Fruit fly (Drosophila melanogaster) whole organism, embryonic: ENCODE results near the gene Prp16.

ENCODE experiments used
- Ada2b ChIP-seq: fragments of 200-800 bp; sonication (Bioruptor generic); IDR thresholded peaks from 2 replicates; pipeline ENCODE4 v1.3.6; 2022; ENCODE audit warnings: missing biosample characterization, missing genetic modification characterization
- Adf1 ChIP-seq: fragments of 200-800 bp; sonication (Bioruptor generic); IDR thresholded peaks from 2 replicates; pipeline ENCODE4 v1.3.6; 2022; ENCODE audit warnings: missing biosample characterization, missing genetic modification characterization
- Bteb2 ChIP-seq: fragments of 200-800 bp; sonication (Bioruptor generic); optimal IDR thresholded peaks from 2 replicates; lab custom pipeline; 2016; ENCODE audit warnings: missing biosample characterization, missing genetic modification characterization
- CG10209 ChIP-seq: fragments of 200-800 bp; sonication (Bioruptor generic); optimal IDR thresholded peaks from 3 replicates; lab custom pipeline; 2017; ENCODE audit warnings: missing biosample characterization, mild to moderate bottlenecking, missing genetic modification characterization, missing genetic modification reagents
- CG10366 ChIP-seq: fragments of 200-800 bp; sonication (Bioruptor generic); IDR thresholded peaks from 2 replicates; pipeline ENCODE4 v1.3.6; 2022; ENCODE audit warnings: missing biosample characterization, missing genetic modification characterization
- CG11085 ChIP-seq: fragments of 200-800 bp; sonication (Bioruptor generic); IDR thresholded peaks from 2 replicates; pipeline ENCODE4 v1.3.6; 2022; ENCODE audit warnings: missing biosample characterization, missing genetic modification characterization
- CG11247 ChIP-seq: fragments of 200-800 bp; sonication (Bioruptor generic); IDR thresholded peaks from 2 replicates; pipeline ENCODE4 v1.3.6; 2022; ENCODE audit warnings: missing biosample characterization, missing genetic modification characterization
- CG11560 ChIP-seq: fragments of 200-800 bp; sonication (Bioruptor generic); IDR thresholded peaks from 3 replicates; pipeline ENCODE4 v1.3.6; 2022; ENCODE audit warnings: missing biosample characterization, missing genetic modification characterization
- CG11723 ChIP-seq: fragments of 200-800 bp; sonication (Bioruptor generic); optimal IDR thresholded peaks from 2 replicates; lab custom pipeline; 2017; ENCODE audit warnings: missing biosample characterization, mild to moderate bottlenecking, missing genetic modification characterization
- CG13624 ChIP-seq: fragments of 200-800 bp; sonication (Bioruptor generic); optimal IDR thresholded peaks from 2 replicates; lab custom pipeline; 2016; ENCODE audit warnings: missing biosample characterization, missing genetic modification characterization
- CG1603 ChIP-seq: fragments of 200-800 bp; sonication (Bioruptor generic); optimal IDR thresholded peaks from 2 replicates; lab custom pipeline; 2019; ENCODE audit warnings: missing biosample characterization, mild to moderate bottlenecking, missing genetic modification characterization, moderate library complexity
- CG17328 ChIP-seq: fragments of 200-800 bp; sonication (Bioruptor generic); IDR thresholded peaks from 2 replicates; pipeline ENCODE4 v1.3.6; 2022; ENCODE audit warnings: missing biosample characterization, missing genetic modification characterization
- CG17359 ChIP-seq: fragments of 200-800 bp; sonication (Bioruptor generic); optimal IDR thresholded peaks from 3 replicates; lab custom pipeline; 2018; ENCODE audit warnings: missing biosample characterization, mild to moderate bottlenecking, missing genetic modification characterization, moderate library complexity
- CG2712 ChIP-seq: fragments of 200-800 bp; optimal IDR thresholded peaks from 3 replicates; lab custom pipeline; 2019; ENCODE audit warnings: missing biosample characterization, mild to moderate bottlenecking, missing genetic modification characterization, moderate library complexity
- CG32767 ChIP-seq: fragments of 200-800 bp; sonication (Bioruptor generic); IDR thresholded peaks from 2 replicates; pipeline ENCODE4 v1.3.6; 2022; ENCODE audit warnings: missing biosample characterization, missing genetic modification characterization
- CG5245 ChIP-seq: fragments of 200-800 bp; sonication (Bioruptor generic); optimal IDR thresholded peaks from 3 replicates; lab custom pipeline; 2016; ENCODE audit warnings: missing biosample characterization, missing genetic modification characterization
- CG6254 ChIP-seq: fragments of 200-800 bp; sonication (Bioruptor generic); optimal IDR thresholded peaks from 3 replicates; lab custom pipeline; 2017; ENCODE audit warnings: mild to moderate bottlenecking, missing biosample characterization, missing genetic modification reagents, missing genetic modification characterization
- CG6272 ChIP-seq: fragments of 200-800 bp; sonication (Bioruptor generic); IDR thresholded peaks from 2 replicates; pipeline ENCODE4 v1.3.6; 2022; ENCODE audit warnings: missing biosample characterization, missing genetic modification characterization
- CG7372 ChIP-seq: fragments of 200-800 bp; sonication (Bioruptor generic); IDR thresholded peaks from 2 replicates; pipeline ENCODE4 v1.3.6; 2022; ENCODE audit warnings: missing biosample characterization, missing genetic modification characterization
- CG8290 ChIP-seq, 3 experiments: fragments of 200-800 bp; sonication (Bioruptor generic); optimal IDR thresholded peaks; 2 replicates each; lab custom pipeline; 2016 to 2019; ENCODE audit warnings: missing biosample characterization in 3 of 3, missing genetic modification characterization in 3 of 3, mild to moderate bottlenecking in 2 of 3, moderate library complexity in 1 of 3
- CG8478 ChIP-seq: fragments of >200 bp; optimal IDR thresholded peaks from 2 replicates; lab custom pipeline; 2018
- CG9727 ChIP-seq: fragments of 200-800 bp; sonication (Bioruptor generic); optimal IDR thresholded peaks from 3 replicates; lab custom pipeline; 2017; ENCODE audit warnings: missing biosample characterization, mild to moderate bottlenecking, missing genetic modification characterization
- D19B ChIP-seq: fragments of 200-800 bp; sonication (Bioruptor generic); optimal IDR thresholded peaks from 2 replicates; lab custom pipeline; 2017; ENCODE audit warnings: missing biosample characterization, mild to moderate bottlenecking, missing genetic modification characterization
- Deaf1 ChIP-seq: fragments of 200-800 bp; optimal IDR thresholded peaks from 3 replicates; lab custom pipeline; 2019; ENCODE audit warnings: missing biosample characterization, mild to moderate bottlenecking, missing genetic modification characterization, moderate library complexity
- Dfd ChIP-seq, 2 experiments: fragments of >200 bp; optimal IDR thresholded peaks; 2 replicates each; lab custom pipeline; 2017; ENCODE audit warnings: missing biosample characterization in 2 of 2, missing genetic modification characterization in 2 of 2
- Dip3 ChIP-seq: fragments of 200-800 bp; sonication (Bioruptor generic); optimal IDR thresholded peaks from 3 replicates; lab custom pipeline; 2016; ENCODE audit warnings: missing biosample characterization, missing genetic modification characterization
- Doc2 ChIP-seq: fragments of 200-800 bp; sonication (Bioruptor generic); IDR thresholded peaks from 2 replicates; pipeline ENCODE4 v1.3.6; 2022; ENCODE audit warnings: missing biosample characterization, missing genetic modification characterization
- Doc3 ChIP-seq: fragments of 200-800 bp; sonication (Bioruptor generic); IDR thresholded peaks from 3 replicates; pipeline ENCODE4 v1.3.6; 2022; ENCODE audit warnings: missing biosample characterization, missing genetic modification characterization; ENCODE audit not compliant: partially characterized antibody
- E2f1 ChIP-seq: fragments of 200-800 bp; sonication (Bioruptor generic); IDR thresholded peaks from 2 replicates; pipeline ENCODE4 v1.3.6; 2022; ENCODE audit warnings: missing biosample characterization, missing genetic modification characterization
- Hmr ChIP-seq: fragments of 200-800 bp; sonication (Bioruptor generic); optimal IDR thresholded peaks from 3 replicates; lab custom pipeline; 2017; ENCODE audit warnings: mild to moderate bottlenecking, missing biosample characterization, missing genetic modification reagents, missing genetic modification characterization
- Lhr ChIP-seq: fragments of 200-800 bp; sonication (Bioruptor generic); optimal IDR thresholded peaks from 3 replicates; lab custom pipeline; 2017; ENCODE audit warnings: mild to moderate bottlenecking, missing biosample characterization, missing genetic modification reagents, missing genetic modification characterization
- Mes4 ChIP-seq: fragments of 200-800 bp; sonication (Bioruptor generic); optimal IDR thresholded peaks from 2 replicates; lab custom pipeline; 2016; ENCODE audit warnings: missing biosample characterization, missing genetic modification characterization
- Side ChIP-seq: fragments of 200-800 bp; sonication (Bioruptor generic); optimal IDR thresholded peaks from 2 replicates; lab custom pipeline; 2016; ENCODE audit warnings: missing biosample characterization, missing genetic modification characterization
- YL-1 ChIP-seq: fragments of 200-800 bp; sonication (Bioruptor generic); optimal IDR thresholded peaks from 3 replicates; lab custom pipeline; 2017; ENCODE audit warnings: missing biosample characterization, mild to moderate bottlenecking, missing genetic modification characterization
- ab ChIP-seq: fragments of 200-800 bp; sonication (Bioruptor generic); optimal IDR thresholded peaks from 2 replicates; lab custom pipeline; 2016; ENCODE audit warnings: missing biosample characterization, missing genetic modification characterization
- chif ChIP-seq, 2 experiments: fragments of 200-800 bp; sonication (Bioruptor generic); optimal IDR thresholded peaks; 3 replicates each; lab custom pipeline; 2016; ENCODE audit warnings: missing biosample characterization in 2 of 2, missing genetic modification characterization in 2 of 2
- chn ChIP-seq: fragments of 200-800 bp; sonication (Bioruptor generic); optimal IDR thresholded peaks from 2 replicates; lab custom pipeline; 2016; ENCODE audit warnings: missing biosample characterization, missing genetic modification characterization
- disco-r ChIP-seq: fragments of 200-800 bp; sonication (Bioruptor generic); optimal IDR thresholded peaks from 2 replicates; lab custom pipeline; 2016; ENCODE audit warnings: missing biosample characterization, missing genetic modification characterization
- dysf ChIP-seq: fragments of 200-800 bp; sonication (Bioruptor generic); IDR thresholded peaks from 3 replicates; pipeline ENCODE4 v1.3.6; 2022; ENCODE audit warnings: missing biosample characterization, missing genetic modification characterization
- exex ChIP-seq: fragments of 200-800 bp; sonication (Bioruptor generic); optimal IDR thresholded peaks from 4 replicates; lab custom pipeline; 2018; ENCODE audit warnings: missing biosample characterization, mild to moderate bottlenecking, missing genetic modification characterization, moderate library complexity
- gem ChIP-seq: fragments of 200-800 bp; sonication (Bioruptor generic); optimal IDR thresholded peaks from 2 replicates; lab custom pipeline; 2019; ENCODE audit warnings: missing biosample characterization, mild to moderate bottlenecking, missing genetic modification characterization, moderate library complexity
- ind ChIP-seq: fragments of 200-800 bp; sonication (Bioruptor generic); optimal IDR thresholded peaks from 3 replicates; lab custom pipeline; 2016; ENCODE audit warnings: missing biosample characterization, missing genetic modification characterization
- inv ChIP-seq: fragments of 200-800 bp; sonication (Bioruptor generic); IDR thresholded peaks from 2 replicates; pipeline ENCODE4 v1.3.6; 2022; ENCODE audit warnings: missing biosample characterization, missing genetic modification characterization; ENCODE audit not compliant: partially characterized antibody
- otp ChIP-seq: fragments of 200-800 bp; sonication (Bioruptor generic); IDR thresholded peaks from 3 replicates; pipeline ENCODE4, ENCODE4 v1.3.6; 2022; ENCODE audit warnings: missing biosample characterization, missing genetic modification characterization
- pzg ChIP-seq: fragments of 200-800 bp; sonication (Bioruptor generic); optimal IDR thresholded peaks from 3 replicates; lab custom pipeline; 2018; ENCODE audit warnings: missing biosample characterization, mild to moderate bottlenecking, missing genetic modification characterization, moderate library complexity
- ranshi ChIP-seq: fragments of 200-800 bp; sonication (Bioruptor generic); IDR thresholded peaks from 2 replicates; pipeline ENCODE4 v1.3.6; 2022; ENCODE audit warnings: missing biosample characterization, missing genetic modification characterization
- sens ChIP-seq: fragments of 200-800 bp; sonication (Bioruptor generic); peaks from one replicate; lab custom pipeline; 2016; ENCODE audit warnings: missing biosample characterization, missing genetic modification characterization
- slbo ChIP-seq: fragments of 200-800 bp; sonication (Bioruptor generic); IDR thresholded peaks from 2 replicates; pipeline ENCODE4 v1.3.6; 2022; ENCODE audit warnings: missing biosample characterization, missing genetic modification characterization
- sr ChIP-seq: fragments of 200-800 bp; sonication (Bioruptor generic); IDR thresholded peaks from 3 replicates; pipeline ENCODE4 v1.3.6; 2022; ENCODE audit warnings: missing biosample characterization, missing genetic modification characterization
- zen ChIP-seq: fragments of 200-800 bp; sonication (Bioruptor generic); optimal IDR thresholded peaks from 3 replicates; lab custom pipeline; 2018; ENCODE audit warnings: missing biosample characterization, mild to moderate bottlenecking, missing genetic modification characterization, moderate library complexity

Gene Prp16

DNA sequence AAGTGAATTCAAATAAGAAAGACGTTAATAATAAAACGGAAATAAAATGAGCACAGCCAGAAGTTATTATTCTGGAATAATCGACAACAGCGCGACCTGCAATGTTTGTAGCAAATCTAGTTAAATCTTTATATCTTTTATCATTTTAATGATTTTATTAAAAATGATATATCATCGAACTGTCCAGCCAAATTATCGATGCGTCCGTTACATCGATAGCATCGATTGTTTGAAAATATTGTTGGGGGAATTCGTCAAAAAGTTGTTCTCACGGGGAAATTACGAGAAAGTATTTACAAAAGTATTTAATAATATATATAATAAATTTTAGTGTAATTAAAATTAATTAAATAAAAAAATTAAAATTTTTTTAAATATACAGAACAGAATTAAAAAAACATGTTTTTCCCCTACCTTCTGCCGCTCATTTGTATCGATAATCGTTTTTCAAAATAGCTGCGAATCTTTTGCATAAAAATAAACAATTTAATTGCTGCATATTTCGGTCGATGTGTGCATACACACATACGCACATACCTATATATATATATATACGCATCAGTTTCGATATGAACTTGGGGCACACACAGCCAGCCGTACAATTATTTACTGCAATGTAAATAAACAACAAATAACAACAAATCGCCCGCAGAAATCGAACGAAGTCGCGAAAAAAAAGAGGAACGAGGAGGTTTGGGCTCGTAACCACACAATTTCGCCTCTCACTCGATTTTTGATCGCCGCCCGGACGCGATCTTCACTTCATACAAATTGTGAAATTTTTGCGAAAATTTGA, 42.0 kb downstream of the Prp16 start, which contains the start of gene CG32599 (continued):
- no peak for TF ChIP-seq Side
- no peak for TF ChIP-seq chif (GFP tag; optimal IDR thresholded peaks at IDR 0.05; lab: Kevin White, UChicago)
- peak; percentile 22 for TF ChIP-seq ind (GFP tag; lab: Kevin White, UChicago)
- TF ChIP-seq CG9727 (GFP tag; lab: Kevin White, UChicago) = peak; percentile 48
- peak; percentile 36 for TF ChIP-seq sens (GFP tag; lab: Kevin White, UChicago)
- TF ChIP-seq CG8478 (lab: Kevin White, UChicago) = no peak
- no peak for TF ChIP-seq disco-r (GFP tag; lab: Kevin White, UChicago)
- TF ChIP-seq Doc2 = no peak
- peak; percentile 33 for TF ChIP-seq zen (tag; lab: Kevin White, UChicago)
- peak; percentile 47; the same call in 1 of the 2 replicates for TF ChIP-seq E2f1 (GFP tag; lab: Robert Waterston, UW)
- TF ChIP-seq CG10209 (GFP tag; lab: Kevin White, UChicago) = peak; percentile 16
- peak; percentile 26; the same call in 1 of the 2 replicates for TF ChIP-seq CG6272
- peak; percentile 59 for TF ChIP-seq slbo (GFP tag; lab: Robert Waterston, UW)
- TF ChIP-seq pzg (GFP tag; lab: Kevin White, UChicago) = peak; percentile 23
- TF ChIP-seq CG1603 (tag; lab: Kevin White, UChicago) = no peak
- TF ChIP-seq CG6254 (GFP tag; lab: Kevin White, UChicago) = no peak
- TF ChIP-seq CG17359 = peak; percentile 43
- TF ChIP-seq inv (GFP tag; lab: Robert Waterston, UW) = peak; percentile 46
- TF ChIP-seq CG17328 (GFP tag; lab: Robert Waterston, UW) = peak; percentile 47; the same call in 1 of the 2 replicates
- no peak for TF ChIP-seq CG8290 (GFP tag; optimal IDR thresholded peaks at IDR 0.05; lab: Kevin White, UChicago)
- TF ChIP-seq CG8290 (tag; optimal IDR thresholded peaks at IDR 0.05; lab: Kevin White, UChicago) = no peak
- TF ChIP-seq CG2712 = peak; percentile 67
- TF ChIP-seq CG10366 = peak; percentile 59
- no peak for TF ChIP-seq exex (tag; lab: Kevin White, UChicago)
- TF ChIP-seq Deaf1 (tag; lab: Kevin White, UChicago) = no peak
- TF ChIP-seq Dfd (GFP tag; optimal IDR thresholded peaks at IDR 0.05; lab: Kevin White, UChicago) = no peak
- no peak for TF ChIP-seq dysf
- TF ChIP-seq CG11085 (GFP tag; lab: Robert Waterston, UW) = no peak
- TF ChIP-seq YL-1 (GFP tag; lab: Kevin White, UChicago) = peak; percentile 6
- no peak for TF ChIP-seq sr (GFP tag; lab: Robert Waterston, UW)
- no peak for TF ChIP-seq Dip3 (GFP tag; lab: Kevin White, UChicago)
- TF ChIP-seq otp = no peak
- no peak for TF ChIP-seq CG7372 (GFP tag; lab: Robert Waterston, UW)
- TF ChIP-seq gem (tag; lab: Kevin White, UChicago) = peak; percentile 73
- no peak for TF ChIP-seq CG13624 (GFP tag; lab: Kevin White, UChicago)
- TF ChIP-seq Adf1 (GFP tag; lab: Robert Waterston, UW) = no peak
- 0 out of 3 replicates have a peak, but pooled peaks have one; percentile 40 for TF ChIP-seq Doc3 (GFP tag; lab: Robert Waterston, UW)
- TF ChIP-seq CG11723 (GFP tag; lab: Kevin White, UChicago) = no peak
- no peak for TF ChIP-seq Bteb2 (GFP tag; lab: Kevin White, UChicago)
- no peak; the same call in 1 of the 2 replicates for TF ChIP-seq CG11247 (GFP tag; lab: Robert Waterston, UW)
- TF ChIP-seq ranshi = peak; percentile 40; the same call in 1 of the 2 replicates
- no peak for TF ChIP-seq Lhr (GFP tag; lab: Kevin White, UChicago)
- no peak for TF ChIP-seq ab
- peak; percentile 25; the same call in 1 of the 2 replicates for TF ChIP-seq CG32767 (GFP tag; lab: Robert Waterston, UW)
- no peak for TF ChIP-seq Mes4 (GFP tag; lab: Kevin White, UChicago)
- peak; percentile 38 for TF ChIP-seq Hmr (GFP tag; lab: Kevin White, UChicago)
- TF ChIP-seq chn (GFP tag; lab: Kevin White, UChicago) = no peak
- no peak for TF ChIP-seq CG11560 (tag; lab: Robert Waterston, UW)
- no peak for TF ChIP-seq D19B
- TF ChIP-seq CG5245 (GFP tag; lab: Kevin White, UChicago) = no peak
- TF ChIP-seq Ada2b (GFP tag; lab: Robert Waterston, UW) = peak; percentile 53
